Worm (Caenorhabditis elegans): ENCODE measurements around the gene ubh-1.

The ubh-1 gene

ce11 chrV:6544999-6545398 lies 33.8 kb upstream of the ubh-1 start (continued):
- TF ChIP-seq pag-3 (tag; optimal IDR thresholded peaks at IDR 0.05; ENCODE audit: borderline replicate concordance, insufficient read depth), result no peak
- no peak for TF ChIP-seq pax-3 (tag; optimal IDR thresholded peaks at IDR 0.05)
- TF ChIP-seq grh-1 (GFP tag; IDR thresholded peaks at IDR 0.05), result no peak
- TF ChIP-seq sup-37 (GFP tag; optimal IDR thresholded peaks at IDR 0.05), result no peak
- TF ChIP-seq lin-14 (GFP tag; optimal IDR thresholded peaks at IDR 0.05), result peak; percentile 77
- TF ChIP-seq mef-2 (tag; optimal IDR thresholded peaks at IDR 0.05), result no peak
- TF ChIP-seq aha-1 (tag; optimal IDR thresholded peaks at IDR 0.05), result no peak
- TF ChIP-seq skn-1 (tag; optimal IDR thresholded peaks at IDR 0.05), result no peak

ce11 chrV:6541875-6542274 lies 30.7 kb upstream of the ubh-1 start:
- TF ChIP-seq nhr-71 (tag; optimal IDR thresholded peaks at IDR 0.05), result peak; percentile 32
- TF ChIP-seq lin-39 (tag; optimal IDR thresholded peaks at IDR 0.05), result no peak
- peak; percentile 49 for TF ChIP-seq nhr-20 (tag; optimal IDR thresholded peaks at IDR 0.05)
- no peak for TF ChIP-seq ama-1 (optimal IDR thresholded peaks at IDR 0.05)
- no peak for TF ChIP-seq Y116A8C.19 (tag; optimal IDR thresholded peaks at IDR 0.05; ENCODE audit: borderline replicate concordance)
- TF ChIP-seq ceh-82 (tag; optimal IDR thresholded peaks at IDR 0.05), result no peak
- TF ChIP-seq pag-3 (tag; optimal IDR thresholded peaks at IDR 0.05; ENCODE audit: borderline replicate concordance, insufficient read depth), result no peak
- TF ChIP-seq efl-1 (optimal IDR thresholded peaks at IDR 0.05), result no peak
- TF ChIP-seq efl-1 (GFP tag; optimal IDR thresholded peaks at IDR 0.05 in 1 of 2), result peak in 1 of 2 experiments; percentile 77
- no peak for TF ChIP-seq isw-1 (GFP tag; IDR thresholded peaks at IDR 0.05)
- TF ChIP-seq hlh-4 (tag; optimal IDR thresholded peaks at IDR 0.05), result no peak
- no peak for TF ChIP-seq mab-9 (GFP tag; IDR thresholded peaks at IDR 0.05)
- TF ChIP-seq elt-3 (tag; optimal IDR thresholded peaks at IDR 0.05), result peak in 1 of 6 experiments; percentile 48
- TF ChIP-seq nhr-11 (tag; optimal IDR thresholded peaks at IDR 0.05), result no peak
- TF ChIP-seq C34B4.2 (tag; optimal IDR thresholded peaks at IDR 0.05), result no peak
- no peak for TF ChIP-seq elt-2 (tag; optimal IDR thresholded peaks at IDR 0.05)
- TF ChIP-seq zip-4 (GFP tag; optimal IDR thresholded peaks at IDR 0.05), result no peak
- TF ChIP-seq lin-14 (GFP tag; optimal IDR thresholded peaks at IDR 0.05), result peak; percentile 80
- peak; percentile 47 for TF ChIP-seq snu-23 (GFP tag; optimal IDR thresholded peaks at IDR 0.05)
- TF ChIP-seq fkh-4 (tag; optimal IDR thresholded peaks at IDR 0.05; ENCODE audit: borderline replicate concordance), result no peak
- TF ChIP-seq unc-30 (tag; optimal IDR thresholded peaks at IDR 0.05), result no peak
- no peak for TF ChIP-seq zag-1 (tag; optimal IDR thresholded peaks at IDR 0.05)
- TF ChIP-seq tlp-1 (tag; optimal IDR thresholded peaks at IDR 0.05), result no peak
- TF ChIP-seq unc-98 (GFP tag; IDR thresholded peaks at IDR 0.05), result no peak
- no peak for TF ChIP-seq F16B12.6 (tag; optimal IDR thresholded peaks at IDR 0.05)
- no peak for TF ChIP-seq unc-62 (GFP tag; optimal IDR thresholded peaks at IDR 0.05)
- TF ChIP-seq C16A3.4 (tag; optimal IDR thresholded peaks at IDR 0.05), result peak; percentile 2
- no peak for TF ChIP-seq grh-1 (GFP tag; IDR thresholded peaks at IDR 0.05)
- peak in 1 of 2 experiments; percentile 38 for TF ChIP-seq lsy-2 (tag; optimal IDR thresholded peaks at IDR 0.05)
- TF ChIP-seq ceh-90 (tag; optimal IDR thresholded peaks at IDR 0.05), result no peak
- TF ChIP-seq unc-130 (tag; optimal IDR thresholded peaks at IDR 0.05), result no peak
- TF ChIP-seq egl-27 (tag; optimal IDR thresholded peaks at IDR 0.05), result no peak
- TF ChIP-seq mdl-1 (tag; optimal IDR thresholded peaks at IDR 0.05), result peak in 1 of 2 experiments; percentile 22
- TF ChIP-seq lin-13 (GFP tag; optimal IDR thresholded peaks at IDR 0.05), result no peak
- peak; percentile 44 for TF ChIP-seq skn-1 (tag; optimal IDR thresholded peaks at IDR 0.05)
- no peak for TF ChIP-seq ztf-11 (tag; optimal IDR thresholded peaks at IDR 0.05)
- no peak for TF ChIP-seq nhr-84 (tag; optimal IDR thresholded peaks at IDR 0.05)
- no peak for TF ChIP-seq rnt-1 (tag; optimal IDR thresholded peaks at IDR 0.05)
- peak in 1 of 3 experiments; percentile 12 for TF ChIP-seq dpl-1 (GFP tag; optimal IDR thresholded peaks at IDR 0.05)
- TF ChIP-seq hpl-2 (GFP tag; optimal IDR thresholded peaks at IDR 0.05), result no peak
- TF ChIP-seq hlh-17 (GFP tag; optimal IDR thresholded peaks at IDR 0.05; ENCODE audit: borderline replicate concordance), result no peak
- TF ChIP-seq mep-1 (tag; optimal IDR thresholded peaks at IDR 0.05), result peak; percentile 11
- TF ChIP-seq aly-2 (tag; optimal IDR thresholded peaks at IDR 0.05), result no peak
- no peak for TF ChIP-seq nhr-19 (GFP tag; conservative IDR thresholded peaks at IDR 0.05)
- no peak for TF ChIP-seq nhr-85 (tag)
- TF ChIP-seq swsn-7 (tag; optimal IDR thresholded peaks at IDR 0.05), result no peak
- TF ChIP-seq nhr-90 (tag; optimal IDR thresholded peaks at IDR 0.05; ENCODE audit: poor library complexity), result peak; percentile 4

Data from whole organism, L1 larva.